Worm (Caenorhabditis elegans) whole organism, mixed stage, embryonic: ENCODE measurements around the gene W09G12.7.

Experiments used
- blmp-1 ChIP-seq: fragments of 150-350 bp; optimal IDR thresholded peaks from 2 replicates; lab custom pipeline; 2014; ENCODE audit warnings: missing biosample characterization, missing genetic modification characterization
- ceh-43 ChIP-seq: fragments of 200-800 bp; sonication (Bioruptor generic); optimal IDR thresholded peaks from 2 replicates; lab custom pipeline; 2018; ENCODE audit warnings: mild to moderate bottlenecking, missing genetic modification characterization, moderate library complexity, missing compliant biosample characterization
- mab-5 ChIP-seq: fragments of 150-350 bp; optimal IDR thresholded peaks from 2 replicates; lab custom pipeline; 2014; ENCODE audit warnings: missing biosample characterization, missing genetic modification characterization
- nhr-76 ChIP-seq: sonication (generic microtip); optimal IDR thresholded peaks from 2 replicates; lab custom pipeline; 2017; ENCODE audit warnings: missing biosample characterization, missing genetic modification characterization
- unc-39 ChIP-seq: fragments of 150-350 bp; optimal IDR thresholded peaks from 2 replicates; lab custom pipeline; 2014; ENCODE audit warnings: missing biosample characterization, missing genetic modification characterization

- TF ChIP-seq nhr-76 (tag; lab: Kevin White, UChicago) (no peak), ceh-43 (no peak), unc-39 (no peak), mab-5 (tag; lab: Kevin White, UChicago) (no peak), blmp-1 (no peak)
Measured at ce11 chrIV:1224781-1225180, 4.1 kb upstream of the W09G12.7 start.
